Fruit fly (Drosophila melanogaster) whole organism, embryonic: Measurements from ENCODE around the gene Cby.

Source experiments
- Ada2b ChIP-seq: fragments of 200-800 bp; sonication (Bioruptor generic); IDR thresholded peaks from 2 replicates; pipeline ENCODE4 v1.3.6; 2022; ENCODE audit warnings: missing biosample characterization, missing genetic modification characterization
- B-H2 ChIP-seq: fragments of 200-800 bp; sonication (Bioruptor generic); optimal IDR thresholded peaks from 2 replicates; lab custom pipeline; 2018; ENCODE audit warnings: missing biosample characterization, mild to moderate bottlenecking, missing genetic modification characterization
- Blimp-1 ChIP-seq: fragments of 200-800 bp; sonication (Bioruptor generic); optimal IDR thresholded peaks from 3 replicates; lab custom pipeline; 2018; ENCODE audit warnings: missing biosample characterization, missing genetic modification characterization, mild to moderate bottlenecking, moderate library complexity, missing genetic modification reagents
- CG1024 ChIP-seq: fragments of 200-800 bp; sonication (Bioruptor generic); IDR thresholded peaks from 2 replicates; pipeline ENCODE4 v1.3.6; 2022; ENCODE audit warnings: missing biosample characterization, missing genetic modification characterization
- CG10654 ChIP-seq: fragments of 200-800 bp; sonication (Bioruptor generic); optimal IDR thresholded peaks from 2 replicates; lab custom pipeline; 2016; ENCODE audit warnings: missing biosample characterization, missing genetic modification characterization
- CG12744 ChIP-seq: fragments of 200-800 bp; sonication (Bioruptor generic); optimal IDR thresholded peaks from 2 replicates; lab custom pipeline; 2016; ENCODE audit warnings: missing biosample characterization, missing genetic modification characterization
- CG14860 ChIP-seq: fragments of 200-800 bp; sonication (Bioruptor generic); IDR thresholded peaks from 3 replicates; pipeline ENCODE4 v1.3.6; 2022; ENCODE audit warnings: missing biosample characterization, missing genetic modification characterization; ENCODE audit not compliant: partially characterized antibody
- CG1602 ChIP-seq: fragments of 200-800 bp; sonication (Bioruptor generic); optimal IDR thresholded peaks from 3 replicates; lab custom pipeline; 2016; ENCODE audit warnings: missing biosample characterization, missing genetic modification characterization
- CG16863 ChIP-seq: fragments of 200-800 bp; sonication (Bioruptor generic); optimal IDR thresholded peaks from 3 replicates; lab custom pipeline; 2016; ENCODE audit warnings: missing biosample characterization, missing genetic modification characterization
- CG2116 ChIP-seq: fragments of 200-800 bp; sonication (Bioruptor generic); optimal IDR thresholded peaks from 3 replicates; lab custom pipeline; 2018; ENCODE audit warnings: missing biosample characterization, mild to moderate bottlenecking, missing genetic modification characterization
- CG3065 ChIP-seq: fragments of 200-800 bp; sonication (Bioruptor generic); optimal IDR thresholded peaks from 2 replicates; lab custom pipeline; 2016; ENCODE audit warnings: missing biosample characterization, missing genetic modification characterization
- CG31388 ChIP-seq: fragments of 200-800 bp; sonication (Bioruptor generic); optimal IDR thresholded peaks from 2 replicates; lab custom pipeline; 2016; ENCODE audit warnings: missing biosample characterization, missing genetic modification characterization
- CG32532 ChIP-seq: fragments of 200-800 bp; sonication (Bioruptor generic); IDR thresholded peaks from 2 replicates; pipeline ENCODE4 v1.3.6; 2022; ENCODE audit warnings: missing biosample characterization, missing genetic modification characterization
- CG3407 ChIP-seq: fragments of 200-800 bp; sonication (Bioruptor generic); optimal IDR thresholded peaks from 2 replicates; lab custom pipeline; 2018; ENCODE audit warnings: missing biosample characterization, mild to moderate bottlenecking, missing genetic modification characterization
- CG4282 ChIP-seq: fragments of 200-800 bp; sonication (Bioruptor generic); optimal IDR thresholded peaks from 2 replicates; lab custom pipeline; 2016; ENCODE audit warnings: missing biosample characterization, missing genetic modification characterization
- CG6813 ChIP-seq: fragments of 200-800 bp; sonication (Bioruptor generic); optimal IDR thresholded peaks from 2 replicates; lab custom pipeline; 2017; ENCODE audit warnings: missing biosample characterization, missing genetic modification characterization, mild to moderate bottlenecking, moderate library complexity, missing genetic modification reagents
- CG6854 ChIP-seq: fragments of 200-800 bp; sonication (Bioruptor generic); optimal IDR thresholded peaks from 3 replicates; lab custom pipeline; 2017; ENCODE audit warnings: missing biosample characterization, mild to moderate bottlenecking, missing genetic modification characterization
- CG7786 ChIP-seq: fragments of 200-800 bp; sonication (Bioruptor generic); optimal IDR thresholded peaks from 2 replicates; lab custom pipeline; 2016; ENCODE audit warnings: missing biosample characterization, missing genetic modification characterization
- CG9876 ChIP-seq: fragments of 200-800 bp; sonication (Bioruptor generic); optimal IDR thresholded peaks from 2 replicates; lab custom pipeline; 2016; ENCODE audit warnings: missing biosample characterization, missing genetic modification characterization
- CHES-1-like ChIP-seq: fragments of 200-800 bp; sonication (Bioruptor generic); optimal IDR thresholded peaks from 2 replicates; lab custom pipeline; 2016; ENCODE audit warnings: missing biosample characterization, missing genetic modification characterization
- Dbx ChIP-seq: fragments of 200-800 bp; sonication (Bioruptor generic); IDR thresholded peaks from 3 replicates; pipeline ENCODE4 v1.3.6; 2022; ENCODE audit warnings: missing biosample characterization, missing genetic modification characterization
- Eip74EF ChIP-seq, 2 experiments: fragments of 200-800 bp in 1 of 2; fragments of >200 bp in 1 of 2; sonication (Bioruptor generic) in 1 of 2; optimal IDR thresholded peaks; 2 replicates each; lab custom pipeline; 2017 to 2019; ENCODE audit warnings: missing biosample characterization in 2 of 2, missing genetic modification characterization in 2 of 2, mild to moderate bottlenecking in 1 of 2, moderate library complexity in 1 of 2
- Elba2 ChIP-seq: fragments of 200-800 bp; sonication (Bioruptor generic); optimal IDR thresholded peaks from 3 replicates; lab custom pipeline; 2016; ENCODE audit warnings: missing biosample characterization, missing genetic modification characterization
- Ets65A ChIP-seq: fragments of 200-800 bp; sonication (Bioruptor generic); peaks from one replicate; lab custom pipeline; 2016; ENCODE audit warnings: missing biosample characterization, missing genetic modification characterization
- H15 ChIP-seq: fragments of 200-800 bp; sonication (Bioruptor generic); IDR thresholded peaks from 3 replicates; pipeline ENCODE4 v1.3.6; 2022; ENCODE audit warnings: missing biosample characterization, missing genetic modification characterization
- HLH54F ChIP-seq: fragments of 200-800 bp; sonication (Bioruptor generic); optimal IDR thresholded peaks from 3 replicates; lab custom pipeline; 2016; ENCODE audit warnings: missing biosample characterization, missing genetic modification characterization
- Hey ChIP-seq: fragments of 200-800 bp; sonication (Bioruptor generic); optimal IDR thresholded peaks from 3 replicates; lab custom pipeline; 2018; ENCODE audit warnings: missing biosample characterization, mild to moderate bottlenecking, missing genetic modification characterization
- HmgD ChIP-seq: fragments of 200-800 bp; sonication (Bioruptor generic); optimal IDR thresholded peaks from 3 replicates; lab custom pipeline; 2016; ENCODE audit warnings: missing biosample characterization, missing genetic modification characterization
- HmgZ ChIP-seq: fragments of 200-800 bp; sonication (Bioruptor generic); optimal IDR thresholded peaks from 2 replicates; lab custom pipeline; 2018; ENCODE audit warnings: missing biosample characterization, mild to moderate bottlenecking, missing genetic modification characterization
- Kr ChIP-seq: fragments of 200-800 bp; sonication (Bioruptor generic); optimal IDR thresholded peaks from 2 replicates; lab custom pipeline; 2017; ENCODE audit warnings: missing biosample characterization, mild to moderate bottlenecking, missing genetic modification characterization
- MBD-R2 ChIP-seq: fragments of 200-800 bp; sonication (Bioruptor generic); IDR thresholded peaks from 2 replicates; pipeline ENCODE4 v1.3.6; 2022; ENCODE audit warnings: missing biosample characterization, missing genetic modification characterization
- Pdp1 ChIP-seq, 2 experiments: fragments of 200-800 bp; sonication (Bioruptor generic); optimal IDR thresholded peaks; 3 replicates each; lab custom pipeline; 2016; ENCODE audit warnings: missing biosample characterization in 2 of 2, missing genetic modification characterization in 2 of 2, mild to moderate bottlenecking in 1 of 2, moderate library complexity in 1 of 2
- Sin3A ChIP-seq: fragments of >200 bp; optimal IDR thresholded peaks from 2 replicates; lab custom pipeline; 2018
- Stat92E ChIP-seq, 3 experiments: fragments of >200 bp in 2 of 3; fragments of 200-800 bp in 1 of 3; sonication (Bioruptor generic) in 1 of 3; optimal IDR thresholded peaks; 2 replicates each; lab custom pipeline; 2017 to 2019; ENCODE audit warnings: missing biosample characterization in 3 of 3, missing genetic modification characterization in 3 of 3, mild to moderate bottlenecking in 1 of 3, moderate library complexity in 1 of 3
- bsh ChIP-seq, 2 experiments: fragments of 200-800 bp; sonication (Bioruptor generic); optimal IDR thresholded peaks; 2 replicates each; lab custom pipeline; 2017 to 2018; ENCODE audit warnings: mild to moderate bottlenecking in 2 of 2, missing biosample characterization in 2 of 2, missing genetic modification characterization in 2 of 2, moderate library complexity in 1 of 2
- cad ChIP-seq: fragments of >200 bp; optimal IDR thresholded peaks from 2 replicates; lab custom pipeline; 2017; ENCODE audit warnings: missing biosample characterization, missing genetic modification characterization
- cas ChIP-seq: fragments of 200-800 bp; sonication (Bioruptor generic); IDR thresholded peaks from 2 replicates; pipeline ENCODE4 v1.3.6; 2022; ENCODE audit warnings: missing biosample characterization, missing genetic modification characterization
- cato ChIP-seq: fragments of 200-800 bp; sonication (Bioruptor generic); optimal IDR thresholded peaks from 2 replicates; lab custom pipeline; 2016; ENCODE audit warnings: missing biosample characterization, missing genetic modification characterization, borderline replicate concordance
- chm ChIP-seq: fragments of 200-800 bp; sonication (Bioruptor generic); IDR thresholded peaks from 2 replicates; pipeline ENCODE4 v1.3.6; 2022; ENCODE audit warnings: missing biosample characterization, missing genetic modification characterization
- ewg ChIP-seq: fragments of 200-800 bp; sonication (Bioruptor generic); optimal IDR thresholded peaks from 3 replicates; lab custom pipeline; 2017; ENCODE audit warnings: mild to moderate bottlenecking, missing biosample characterization, missing genetic modification reagents, missing genetic modification characterization
- eyg ChIP-seq: fragments of 200-800 bp; sonication (Bioruptor generic); optimal IDR thresholded peaks from 3 replicates; lab custom pipeline; 2016; ENCODE audit warnings: missing biosample characterization, missing genetic modification characterization
- fd3F ChIP-seq: fragments of 200-800 bp; sonication (Bioruptor generic); optimal IDR thresholded peaks from 2 replicates; lab custom pipeline; 2018; ENCODE audit warnings: missing biosample characterization, mild to moderate bottlenecking, missing genetic modification characterization, moderate library complexity
- fu2 ChIP-seq: fragments of 200-800 bp; sonication (Bioruptor generic); optimal IDR thresholded peaks from 2 replicates; lab custom pipeline; 2016; ENCODE audit warnings: missing biosample characterization, missing genetic modification characterization
- jigr1 ChIP-seq: fragments of 200-800 bp; sonication (Bioruptor generic); IDR thresholded peaks from 3 replicates; pipeline ENCODE4 v1.3.6; 2022; ENCODE audit warnings: missing biosample characterization, missing genetic modification characterization
- kah ChIP-seq: fragments of 200-800 bp; sonication (Bioruptor generic); optimal IDR thresholded peaks from 2 replicates; lab custom pipeline; 2018; ENCODE audit warnings: missing biosample characterization, mild to moderate bottlenecking, missing genetic modification characterization
- lab ChIP-seq: fragments of 200-800 bp; sonication (Bioruptor generic); optimal IDR thresholded peaks from 3 replicates; lab custom pipeline; 2017; ENCODE audit warnings: missing biosample characterization, missing genetic modification characterization, mild to moderate bottlenecking, moderate library complexity, missing genetic modification reagents
- lilli ChIP-seq: fragments of 200-800 bp; sonication (Bioruptor generic); optimal IDR thresholded peaks from 3 replicates; lab custom pipeline; 2016; ENCODE audit warnings: missing biosample characterization, missing genetic modification characterization
- luna ChIP-seq: fragments of 200-800 bp; sonication (Bioruptor generic); optimal IDR thresholded peaks from 2 replicates; lab custom pipeline; 2016; ENCODE audit warnings: missing biosample characterization, missing genetic modification characterization
- nmo ChIP-seq: fragments of 200-800 bp; sonication (Bioruptor generic); optimal IDR thresholded peaks from 2 replicates; lab custom pipeline; 2018; ENCODE audit warnings: missing biosample characterization, mild to moderate bottlenecking, missing genetic modification characterization, moderate library complexity
- sima ChIP-seq: fragments of 200-800 bp; sonication (Bioruptor generic); optimal IDR thresholded peaks from 2 replicates; lab custom pipeline; 2016; ENCODE audit warnings: missing biosample characterization, missing genetic modification characterization
- sob ChIP-seq: fragments of 200-800 bp; sonication (Bioruptor generic); IDR thresholded peaks from 2 replicates; pipeline ENCODE4 v1.3.6; 2022; ENCODE audit warnings: missing biosample characterization, missing genetic modification characterization
- tin ChIP-seq: fragments of 200-800 bp; sonication (Bioruptor generic); optimal IDR thresholded peaks from 3 replicates; lab custom pipeline; 2016; ENCODE audit warnings: missing biosample characterization, missing genetic modification characterization

The Cby gene

dm6 chr3R:21822562-21822933, 45.3 kb upstream of the Cby start, which contains the start of gene CASK (continued):
- TF ChIP-seq HmgD (GFP tag; lab: Kevin White, UChicago) = peak; percentile 8
- no peak for TF ChIP-seq CHES-1-like (GFP tag; lab: Kevin White, UChicago)
- TF ChIP-seq Dbx = no peak
- TF ChIP-seq CG16863 (GFP tag; lab: Kevin White, UChicago) = no peak
- no peak for TF ChIP-seq HLH54F
- no peak for TF ChIP-seq CG3065 (GFP tag; lab: Kevin White, UChicago)
- no peak for TF ChIP-seq chm (GFP tag; lab: Robert Waterston, UW)
- no peak for TF ChIP-seq Ets65A (GFP tag; lab: Kevin White, UChicago)
- TF ChIP-seq sob = no peak
- peak; percentile 48 for TF ChIP-seq Sin3A (lab: Kevin White, UChicago)
- TF ChIP-seq fu2 (GFP tag; lab: Kevin White, UChicago) = no peak
- TF ChIP-seq luna = no peak
- TF ChIP-seq Blimp-1 = no peak
- no peak for TF ChIP-seq CG31388
- no peak for TF ChIP-seq tin (GFP tag; lab: Kevin White, UChicago)
- peak; percentile 2 for TF ChIP-seq lilli (GFP tag; lab: Kevin White, UChicago)
- TF ChIP-seq CG4282 (GFP tag; lab: Kevin White, UChicago) = no peak
- no peak for TF ChIP-seq B-H2 (GFP tag; lab: Kevin White, UChicago)
- TF ChIP-seq CG3407 (GFP tag; lab: Kevin White, UChicago) = no peak
- no peak; the same call in 1 of the 2 replicates for TF ChIP-seq MBD-R2 (GFP tag; lab: Robert Waterston, UW)
- TF ChIP-seq CG2116 (GFP tag; lab: Kevin White, UChicago) = peak; percentile 5
- peak; percentile 63 for TF ChIP-seq nmo (GFP tag; lab: Kevin White, UChicago)
- peak; percentile 15 for TF ChIP-seq lab
- no peak for TF ChIP-seq CG1024 (GFP tag; lab: Robert Waterston, UW)
- TF ChIP-seq bsh (GFP tag; optimal IDR thresholded peaks at IDR 0.05; lab: Kevin White, UChicago) = no peak
- TF ChIP-seq kah (GFP tag; lab: Kevin White, UChicago) = no peak
- no peak for TF ChIP-seq eyg (GFP tag; lab: Kevin White, UChicago)
- no peak for TF ChIP-seq cad (GFP tag; lab: Kevin White, UChicago)
- TF ChIP-seq Ada2b (GFP tag; lab: Robert Waterston, UW) = no peak
- no peak for TF ChIP-seq Kr (GFP tag; lab: Kevin White, UChicago)
- no peak for TF ChIP-seq cas
- no peak for TF ChIP-seq CG32532 (GFP tag; lab: Robert Waterston, UW)
- no peak for TF ChIP-seq HmgZ
- TF ChIP-seq CG1602 (GFP tag; lab: Kevin White, UChicago) = no peak
- TF ChIP-seq Stat92E (GFP tag; optimal IDR thresholded peaks at IDR 0.05; lab: Kevin White, UChicago) = peak in 1 of 3 experiments; percentile 57
- no peak for TF ChIP-seq sima (GFP tag; lab: Kevin White, UChicago)
- TF ChIP-seq CG10654 (GFP tag; lab: Kevin White, UChicago) = no peak
- no peak for TF ChIP-seq Elba2 (GFP tag; lab: Kevin White, UChicago)
- no peak for TF ChIP-seq ewg (GFP tag; lab: Kevin White, UChicago)
- TF ChIP-seq CG12744 (GFP tag; lab: Kevin White, UChicago) = no peak
- TF ChIP-seq fd3F (GFP tag; lab: Kevin White, UChicago) = no peak
- TF ChIP-seq Hey = no peak
- peak in 1 of 2 experiments; percentile 25 for TF ChIP-seq Pdp1 (GFP tag; optimal IDR thresholded peaks at IDR 0.05; lab: Kevin White, UChicago)
- TF ChIP-seq CG6854 (GFP tag; lab: Kevin White, UChicago) = no peak
- no peak for TF ChIP-seq jigr1 (GFP tag; lab: Robert Waterston, UW)
- no peak for TF ChIP-seq Eip74EF (GFP tag; optimal IDR thresholded peaks at IDR 0.05; lab: Kevin White, UChicago)
- TF ChIP-seq CG6813 = no peak
- no peak for TF ChIP-seq CG7786
- no peak for TF ChIP-seq CG9876 (GFP tag; lab: Kevin White, UChicago)
- TF ChIP-seq CG14860 (GFP tag; lab: Robert Waterston, UW) = peak; percentile 4; the same call in 1 of the 3 replicates
- no peak for TF ChIP-seq cato (GFP tag; lab: Kevin White, UChicago)
- TF ChIP-seq H15 (GFP tag; lab: Robert Waterston, UW) = no peak
